Worm (Caenorhabditis elegans) whole organism, young adult: ENCODE results near the gene cht-5.

Experiments
- B0019.2 ChIP-seq: fragments of 200-800 bp; sonication (Bioruptor generic); conservative IDR thresholded peaks from 2 replicates; pipeline ENCODE4 v1.3.6; 2022; ENCODE audit warnings: missing genetic modification reagents, missing genetic modification characterization, missing compliant biosample characterization
- B0035.1 ChIP-seq: sonication (generic microtip); optimal IDR thresholded peaks from 2 replicates; lab custom pipeline; 2016; ENCODE audit warnings: missing genetic modification characterization, mild to moderate bottlenecking, missing compliant biosample characterization, missing genotype, missing genetic modification reagents
- B0261.1 ChIP-seq: sonication (generic microtip); optimal IDR thresholded peaks from 2 replicates; lab custom pipeline; 2016; ENCODE audit warnings: mild to moderate bottlenecking, missing genetic modification characterization, moderate library complexity, missing compliant biosample characterization
- F10E7.11 ChIP-seq: sonication (generic microtip); optimal IDR thresholded peaks from 2 replicates; lab custom pipeline; 2017; ENCODE audit warnings: mild to moderate bottlenecking, missing genetic modification characterization, moderate library complexity, missing compliant biosample characterization
- F55B11.4 ChIP-seq: sonication (generic microtip); optimal IDR thresholded peaks from 2 replicates; lab custom pipeline; 2016; ENCODE audit warnings: missing compliant biosample characterization, missing genetic modification characterization, borderline replicate concordance; ENCODE audit not compliant: insufficient read depth
- T26A5.8 ChIP-seq: sonication (generic microtip); optimal IDR thresholded peaks from 2 replicates; lab custom pipeline; 2016; ENCODE audit warnings: missing genetic modification characterization, missing compliant biosample characterization
- Y53F4B.3 ChIP-seq: fragments of 200-800 bp; sonication (Bioruptor generic); IDR thresholded peaks from 2 replicates; pipeline ENCODE4 v1.3.6; 2022; ENCODE audit warnings: missing genetic modification reagents, missing genetic modification characterization, missing compliant biosample characterization
- Y79H2A.3 ChIP-seq: fragments of 200-800 bp; sonication (Bioruptor generic); conservative IDR thresholded peaks from 2 replicates; pipeline ENCODE4 v1.3.6; 2022; ENCODE audit warnings: missing genetic modification reagents, missing genetic modification characterization, missing compliant biosample characterization
- ama-1 ChIP-seq, 3 experiments: fragments of 150-350 bp in 1 of 3; sonication (generic microtip) in 2 of 3; optimal IDR thresholded peaks; 2 replicates each; lab custom pipeline; 2014 to 2018; ENCODE audit warnings: missing biosample characterization in 2 of 3, missing genetic modification characterization in 2 of 3, missing genetic modification reagents in 2 of 3
- attf-5 ChIP-seq: fragments of 200-800 bp; sonication (Bioruptor generic); optimal IDR thresholded peaks from 2 replicates; lab custom pipeline; 2018; ENCODE audit warnings: mild to moderate bottlenecking, missing genetic modification characterization, missing compliant biosample characterization
- cebp-2 ChIP-seq: fragments of 200-800 bp; sonication (Bioruptor generic); IDR thresholded peaks from 2 replicates; pipeline ENCODE4 v1.3.6; 2022; ENCODE audit warnings: missing genetic modification characterization, missing compliant biosample characterization
- ceh-40 ChIP-seq: fragments of 200-800 bp; sonication (Bioruptor generic); IDR thresholded peaks from 2 replicates; pipeline ENCODE4 v1.3.6; 2022; ENCODE audit warnings: missing genetic modification characterization, missing compliant biosample characterization
- ceh-79 ChIP-seq: sonication (generic microtip); optimal IDR thresholded peaks from 2 replicates; lab custom pipeline; 2017; ENCODE audit warnings: mild to moderate bottlenecking, missing genetic modification characterization, missing compliant biosample characterization
- chd-7 ChIP-seq: sonication (generic microtip); optimal IDR thresholded peaks from 2 replicates; lab custom pipeline; 2016; ENCODE audit warnings: mild to moderate bottlenecking, missing genetic modification characterization, moderate library complexity, missing compliant biosample characterization
- ekl-4 ChIP-seq: fragments of 200-800 bp; sonication (Bioruptor generic); IDR thresholded peaks from 2 replicates; pipeline ENCODE4 v1.3.6; 2022; ENCODE audit warnings: missing genetic modification reagents, missing genetic modification characterization, missing compliant biosample characterization
- hlh-26 ChIP-seq: fragments of 200-800 bp; sonication (Bioruptor generic); conservative IDR thresholded peaks from 2 replicates; pipeline ENCODE4 v1.3.6; 2022; ENCODE audit warnings: missing genetic modification reagents, missing genetic modification characterization, missing compliant biosample characterization
- hmg-20 ChIP-seq: fragments of 200-800 bp; sonication (Bioruptor generic); IDR thresholded peaks from 2 replicates; pipeline ENCODE4 v1.3.6; 2022; ENCODE audit warnings: missing genetic modification reagents, missing genetic modification characterization, missing compliant biosample characterization
- hsf-1 ChIP-seq: fragments of 200-800 bp; sonication (Bioruptor generic); IDR thresholded peaks from 2 replicates; pipeline ENCODE4 v1.3.6; 2022; ENCODE audit warnings: missing genetic modification reagents, missing genetic modification characterization, missing compliant biosample characterization
- let-607 ChIP-seq, 2 experiments: fragments of 200-800 bp in 1 of 2; sonication (Bioruptor generic) in 1 of 2; sonication (generic microtip) in 1 of 2; optimal IDR thresholded peaks; 2 replicates each; lab custom pipeline; 2016 to 2018; ENCODE audit warnings: mild to moderate bottlenecking in 2 of 2, missing compliant biosample characterization in 2 of 2, missing genetic modification characterization in 2 of 2, moderate library complexity in 2 of 2, missing genotype in 1 of 2
- lin-54 ChIP-seq: fragments of 200-800 bp; sonication (Bioruptor generic); optimal IDR thresholded peaks from 2 replicates; lab custom pipeline; 2018; ENCODE audit warnings: mild to moderate bottlenecking, missing genetic modification characterization, missing compliant biosample characterization
- madf-8 ChIP-seq: fragments of 200-800 bp; sonication (Bioruptor generic); conservative IDR thresholded peaks from 2 replicates; pipeline ENCODE4 v1.3.6; 2022; ENCODE audit warnings: missing genetic modification reagents, missing genetic modification characterization, missing compliant biosample characterization
- mxl-1 ChIP-seq: sonication (generic microtip); optimal IDR thresholded peaks from 2 replicates; lab custom pipeline; 2016; ENCODE audit warnings: missing genetic modification characterization, missing compliant biosample characterization
- nfya-1 ChIP-seq: sonication (generic microtip); optimal IDR thresholded peaks from 2 replicates; lab custom pipeline; 2017; ENCODE audit warnings: antibody characterized with exemption, missing compliant biosample characterization, missing genetic modification characterization, borderline replicate concordance; ENCODE audit not compliant: insufficient read depth
- nhr-120 ChIP-seq: fragments of 200-800 bp; sonication (Bioruptor generic); IDR thresholded peaks from 2 replicates; pipeline ENCODE4 v1.3.6; 2022; ENCODE audit warnings: missing genetic modification characterization, missing compliant biosample characterization
- nhr-80 ChIP-seq: sonication (generic microtip); optimal IDR thresholded peaks from 2 replicates; lab custom pipeline; 2016; ENCODE audit warnings: missing genetic modification characterization, missing compliant biosample characterization
- sdz-38 ChIP-seq: sonication (generic microtip); optimal IDR thresholded peaks from 2 replicates; lab custom pipeline; 2016; ENCODE audit warnings: missing genotype, missing genetic modification characterization, missing compliant biosample characterization
- snpc-4 ChIP-seq, 5 experiments: fragments of 150-350 bp in 1 of 5; sonication (generic microtip) in 4 of 5; optimal IDR thresholded peaks; 2 replicates each; lab custom pipeline; 2014 to 2018; ENCODE audit warnings: missing genetic modification characterization in 5 of 5, missing biosample characterization in 3 of 5, antibody characterized with exemption in 2 of 5, mild to moderate bottlenecking in 2 of 5, missing compliant biosample characterization in 2 of 5, missing genotype in 2 of 5, moderate library complexity in 2 of 5, missing genetic modification reagents in 1 of 5
- unc-62 ChIP-seq: fragments of 150-350 bp; optimal IDR thresholded peaks from 2 replicates; lab custom pipeline; 2014; ENCODE audit warnings: missing biosample characterization, missing genetic modification reagents, missing genetic modification characterization
- zfh-2 ChIP-seq: fragments of 200-800 bp; sonication (Bioruptor generic); conservative IDR thresholded peaks from 2 replicates; pipeline ENCODE4 v1.3.6; 2022; ENCODE audit warnings: missing genetic modification reagents, missing genetic modification characterization, missing compliant biosample characterization
- zim-3 ChIP-seq: sonication (generic microtip); optimal IDR thresholded peaks from 2 replicates; lab custom pipeline; 2017; ENCODE audit warnings: mild to moderate bottlenecking, missing genetic modification characterization, moderate library complexity, missing compliant biosample characterization
- ztf-28 ChIP-seq: fragments of 200-800 bp; sonication (Bioruptor generic); IDR thresholded peaks from 2 replicates; pipeline ENCODE4 v1.3.6; 2022; ENCODE audit warnings: missing genetic modification reagents, missing genetic modification characterization, missing compliant biosample characterization

Gene cht-5

ce11 chrV:10123324-10123723, 8.9 kb downstream of the cht-5 start, which contains the start of gene C08B6.6:
C08B6.6 (plus strand) TSS chrV:10123624.
- TF ChIP-seq lin-54 (GFP tag; lab: Kevin White, UChicago): no peak
- no peak for TF ChIP-seq hmg-20
- no peak for TF ChIP-seq snpc-4 (GFP tag; optimal IDR thresholded peaks at IDR 0.05; lab: Kevin White, UChicago)
- no peak for TF ChIP-seq snpc-4 (tag; optimal IDR thresholded peaks at IDR 0.05; lab: Kevin White, UChicago)
- no peak for TF ChIP-seq nfya-1 (tag; lab: Kevin White, UChicago)
- no peak for TF ChIP-seq B0035.1 (tag; lab: Kevin White, UChicago)
- no peak for TF ChIP-seq madf-8 (GFP tag; lab: Robert Waterston, UW)
- no peak for TF ChIP-seq mxl-1 (tag; lab: Kevin White, UChicago)
- TF ChIP-seq zim-3 (tag; lab: Kevin White, UChicago): no peak

DNA sequence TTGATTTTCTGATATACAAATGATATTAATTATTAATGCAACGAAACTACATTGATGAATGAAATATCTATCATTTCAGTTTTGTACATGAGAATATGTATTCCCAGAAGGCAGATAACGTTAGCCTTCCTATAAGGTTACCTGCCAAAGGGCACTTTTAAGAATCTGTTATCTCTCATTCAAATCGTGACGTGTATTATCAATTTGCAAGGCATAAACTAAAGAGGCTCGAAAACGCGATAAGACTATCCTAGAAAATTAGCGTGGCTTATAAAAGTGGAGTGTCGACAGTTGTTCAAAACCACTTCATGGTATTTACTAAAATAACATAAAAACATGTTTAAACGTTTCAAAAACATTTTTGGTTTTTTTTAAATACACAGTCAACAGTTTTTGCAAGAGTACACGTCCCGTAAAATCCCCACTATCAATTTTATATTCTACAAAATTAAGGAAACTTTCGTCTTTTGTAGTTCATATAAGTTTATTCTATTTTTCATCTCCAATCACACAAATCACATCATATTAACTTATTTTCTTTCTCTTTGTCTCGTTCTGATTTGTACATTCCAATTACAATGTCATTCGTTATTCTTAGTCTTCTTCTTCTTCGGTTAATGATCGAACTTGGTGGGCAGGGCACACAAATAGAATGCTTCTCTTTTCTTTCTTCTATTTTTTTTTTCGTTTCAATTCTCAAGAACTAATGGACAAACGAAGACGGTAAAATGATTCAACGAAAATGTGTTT, 10.5 kb downstream of the cht-5 start, which contains the start of gene C08B6.10:
Gene C08B6.10, plus strand, starts transcription at position 700 of the 750 bp plus-strand sequence.
- no peak for TF ChIP-seq let-607 (tag; optimal IDR thresholded peaks at IDR 0.05; lab: Kevin White, UChicago)
- no peak for TF ChIP-seq hsf-1 (GFP tag; lab: Robert Waterston, UW)
- no peak for TF ChIP-seq ceh-79 (tag; lab: Kevin White, UChicago)
- TF ChIP-seq B0261.1 (tag; lab: Kevin White, UChicago): no peak
- no peak for TF ChIP-seq hlh-26
- TF ChIP-seq F10E7.11 (tag; lab: Kevin White, UChicago): no peak
- no peak for TF ChIP-seq ztf-28 (GFP tag; lab: Robert Waterston, UW)
- no peak for TF ChIP-seq B0019.2 (GFP tag; lab: Robert Waterston, UW)
- TF ChIP-seq unc-62 (GFP tag; lab: Kevin White, UChicago): no peak
- no peak for TF ChIP-seq nhr-120 (GFP tag; lab: Robert Waterston, UW)
- TF ChIP-seq, all 124 proteins: peak for 0

DNA sequence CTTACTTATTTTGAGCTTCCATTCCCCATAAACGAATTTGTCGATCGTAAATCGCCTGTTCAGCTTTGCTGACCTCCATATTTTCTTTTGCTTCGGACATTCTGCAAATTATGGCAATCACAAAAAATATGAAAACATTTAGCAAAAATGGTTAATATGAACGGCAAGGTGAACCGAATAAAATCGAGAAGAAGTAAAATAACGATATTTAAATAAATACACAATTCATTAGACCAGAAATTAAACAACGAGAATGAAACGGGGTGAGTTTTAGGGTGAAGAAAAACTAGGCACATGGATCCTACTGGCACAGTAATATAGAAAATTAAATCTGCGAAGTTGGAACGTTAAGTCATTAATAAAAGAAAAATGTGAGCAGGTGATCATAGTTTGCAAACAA, 15.8 kb downstream of the cht-5 start, which contains the start of gene aos-1:
Gene aos-1, minus strand, starts transcription at position 101 of the 400 bp plus-strand sequence.
- TF ChIP-seq ceh-40: no peak
- no peak for TF ChIP-seq attf-5 (GFP tag; lab: Kevin White, UChicago)
- no peak for TF ChIP-seq F55B11.4 (tag; lab: Kevin White, UChicago)
- no peak for TF ChIP-seq ekl-4
- TF ChIP-seq Y53F4B.3 (GFP tag; lab: Robert Waterston, UW): no peak
- TF ChIP-seq T26A5.8 (tag; lab: Kevin White, UChicago): no peak
- TF ChIP-seq nhr-80 (tag; lab: Kevin White, UChicago): no peak
- TF ChIP-seq Y79H2A.3 (GFP tag; lab: Robert Waterston, UW): no peak
- TF ChIP-seq sdz-38 (tag; lab: Kevin White, UChicago): no peak
- no peak for TF ChIP-seq chd-7 (tag; lab: Kevin White, UChicago)
- no peak for TF ChIP-seq cebp-2 (GFP tag; lab: Robert Waterston, UW)
- TF ChIP-seq, all 124 proteins: peak for 0

ce11 chrV:10133277-10133676, 18.8 kb downstream of the cht-5 start:
- no peak for TF ChIP-seq ama-1 (optimal IDR thresholded peaks at IDR 0.05; lab: Kevin White, UChicago)
- TF ChIP-seq ama-1 (GFP tag; optimal IDR thresholded peaks at IDR 0.05; lab: Kevin White, UChicago): no peak
- peak; percentile 64 for TF ChIP-seq zfh-2 (GFP tag; lab: Robert Waterston, UW)
- TF ChIP-seq, all 124 proteins: peak for 1
